Fruit fly (Drosophila melanogaster): ENCODE measurements around the gene NimC1.
A peak's percentile ranks its signal among the peaks of the same experiment; 100 is the strongest.

The NimC1 gene

DNA sequence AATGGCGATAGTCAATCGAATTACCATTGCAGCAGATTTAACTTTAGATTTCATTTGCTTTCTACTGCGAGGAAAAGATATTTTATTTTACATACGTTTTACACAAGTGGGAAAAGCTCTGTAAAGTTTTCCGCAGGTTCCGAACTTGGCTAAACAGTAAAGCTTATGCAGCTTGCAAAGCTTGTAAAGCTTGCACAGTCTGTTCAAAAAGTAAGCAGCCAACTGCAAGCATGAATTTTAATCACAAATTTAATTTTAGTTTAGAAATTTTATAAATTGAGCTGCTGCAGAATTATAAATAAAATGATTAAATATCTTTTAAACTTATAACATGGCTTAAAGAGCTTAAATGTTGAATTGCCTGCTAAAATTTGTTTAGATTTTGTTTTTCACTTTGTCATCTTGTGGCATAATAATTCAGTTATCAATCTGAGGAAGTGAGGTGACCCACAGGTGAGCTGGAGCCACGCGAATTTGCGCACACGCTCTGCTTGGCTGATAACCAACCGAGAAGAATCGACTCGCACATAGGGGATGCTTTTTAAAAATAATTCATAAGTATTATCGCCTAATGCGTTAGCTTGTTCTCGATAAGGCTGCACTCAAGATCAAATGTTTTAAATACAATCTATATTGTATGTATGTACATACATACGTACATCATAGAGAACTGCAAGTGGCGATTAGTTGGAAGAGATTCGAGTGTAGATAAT lies 35.2 kb upstream of the NimC1 start:
- TF ChIP-seq noc (tag; optimal IDR thresholded peaks at IDR 0.05): peak; percentile 84

DNA sequence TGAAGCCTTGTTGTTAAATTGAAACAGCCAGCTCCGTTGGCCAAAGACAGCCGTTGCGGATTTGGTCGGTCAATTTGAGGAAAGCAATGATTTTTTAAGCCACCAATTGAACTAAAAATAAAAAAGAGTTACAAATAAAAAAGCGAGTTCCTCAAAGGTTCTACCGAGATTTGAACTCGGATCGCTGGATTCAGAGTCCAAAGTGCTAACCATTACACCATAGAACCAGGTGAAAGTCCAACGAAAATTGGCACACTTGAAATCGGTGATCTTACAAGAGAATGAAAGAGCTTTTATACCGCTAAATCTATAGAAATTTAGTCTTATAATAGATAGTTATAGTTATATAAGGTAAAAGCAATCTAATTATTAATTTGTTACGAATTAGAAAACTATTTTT lies 33.8 kb upstream of the NimC1 start:
- TF ChIP-seq noc (tag; optimal IDR thresholded peaks at IDR 0.05): no peak

DNA sequence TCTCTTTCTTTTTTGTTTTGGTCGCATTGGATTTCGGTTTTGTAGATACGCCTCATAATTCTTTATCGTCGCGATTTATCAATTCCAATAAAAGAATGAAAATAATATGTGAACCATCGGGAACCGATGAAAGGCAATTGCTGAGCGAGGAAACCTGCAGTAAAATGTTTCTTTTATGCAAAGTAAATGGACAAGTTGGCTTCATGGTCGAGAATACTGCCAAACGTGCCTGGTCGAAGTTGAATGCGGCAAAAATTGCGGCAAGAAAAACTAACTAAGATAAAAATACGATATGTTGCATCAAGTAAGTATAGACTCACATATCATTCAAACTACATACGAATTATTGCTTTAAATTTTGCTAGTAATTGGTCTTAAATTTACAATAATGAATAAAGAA lies 31.2 kb upstream of the NimC1 start, which contains the start of gene CG42692:
TSS of gene CG42692 (plus strand) at position 301 of the 400 bp plus-strand sequence.
- TF ChIP-seq noc (tag; optimal IDR thresholded peaks at IDR 0.05): no peak

DNA sequence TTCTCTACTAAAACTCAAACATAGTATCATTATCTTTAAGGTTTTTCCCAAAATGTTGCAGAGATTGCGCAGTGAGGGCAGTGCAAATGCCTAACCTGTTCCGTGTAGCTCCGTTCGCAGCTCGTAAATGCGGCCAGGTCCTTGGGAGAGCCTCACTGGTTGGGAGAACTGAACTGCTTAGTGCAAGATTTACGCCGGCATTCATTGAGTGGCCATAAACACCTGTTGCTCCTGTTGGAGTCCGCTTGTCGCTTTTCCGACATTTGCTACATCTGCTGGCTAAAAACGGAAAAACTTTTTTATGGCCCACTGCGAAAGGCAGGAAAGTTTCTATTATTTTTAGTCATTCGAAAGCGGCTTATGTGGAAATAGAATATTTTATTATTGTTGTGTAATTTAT lies 25.3 kb upstream of the NimC1 start:
- no peak for TF ChIP-seq noc (tag; optimal IDR thresholded peaks at IDR 0.05)

DNA sequence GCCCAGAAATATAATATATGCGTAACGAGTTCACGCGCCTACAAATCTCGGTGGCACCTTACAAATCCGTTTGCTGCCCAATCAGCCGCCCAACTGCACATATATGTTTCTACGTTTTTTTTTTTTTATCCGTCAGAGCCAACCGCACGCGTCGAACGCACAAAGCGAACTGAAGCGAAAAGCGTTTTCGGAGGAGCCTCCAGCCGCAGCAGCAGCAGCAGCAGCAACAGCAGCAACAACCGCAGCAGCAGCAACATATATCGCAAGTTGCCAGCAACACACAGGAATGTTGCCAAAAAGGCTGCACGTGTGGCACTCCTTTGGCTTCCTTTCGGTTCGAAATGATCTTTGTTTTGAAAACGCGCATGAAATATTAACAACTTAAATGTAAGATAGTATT lies 24.5 kb upstream of the NimC1 start, which contains the start of gene rk:
TSS of gene rk (minus strand) at position 171 of the 400 bp plus-strand sequence.
- no peak for TF ChIP-seq noc (tag; optimal IDR thresholded peaks at IDR 0.05)

DNA sequence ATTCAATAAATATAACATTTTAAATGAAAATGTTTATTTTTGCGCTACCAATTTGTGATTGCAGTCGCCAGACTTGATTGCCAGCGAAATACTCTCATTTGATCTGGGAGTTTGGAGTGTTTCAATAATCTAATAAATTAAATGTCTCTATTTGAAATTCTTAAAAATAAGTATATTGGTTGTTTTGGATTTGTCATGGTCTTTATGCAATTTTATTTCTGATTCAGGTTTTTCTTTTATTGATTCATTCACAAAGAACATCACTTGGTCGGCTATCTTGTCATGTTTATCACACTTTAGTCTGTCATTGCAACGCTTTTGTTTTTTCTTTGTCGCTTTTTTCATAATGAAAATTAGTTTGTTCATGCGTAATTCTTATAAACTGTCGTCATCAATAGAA lies 22.4 kb upstream of the NimC1 start:
- no peak for TF ChIP-seq noc (tag; optimal IDR thresholded peaks at IDR 0.05)

DNA sequence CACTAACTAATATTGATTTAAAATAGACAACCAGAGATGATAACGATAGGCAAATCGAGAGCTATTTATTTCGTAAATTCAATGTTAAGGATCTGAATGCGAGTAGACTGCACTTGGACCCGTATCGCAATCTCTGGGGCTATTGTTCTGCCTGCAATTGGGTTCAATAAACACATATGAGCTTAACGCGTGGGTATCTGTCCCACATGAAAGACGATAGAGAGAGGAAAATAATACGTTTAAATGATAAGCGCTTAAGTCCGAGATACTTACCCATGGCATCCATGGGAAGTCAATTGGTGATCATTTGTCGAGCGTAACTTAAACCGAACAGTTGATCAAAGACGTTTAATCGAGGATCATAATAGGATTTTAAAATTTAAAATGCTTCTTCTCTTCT lies 3.3 kb upstream of the NimC1 start, which contains the start of gene NimC2:
TSS of gene NimC2 (plus strand) at position 301 of the 400 bp plus-strand sequence.
- TF ChIP-seq noc (tag; optimal IDR thresholded peaks at IDR 0.05): no peak

DNA sequence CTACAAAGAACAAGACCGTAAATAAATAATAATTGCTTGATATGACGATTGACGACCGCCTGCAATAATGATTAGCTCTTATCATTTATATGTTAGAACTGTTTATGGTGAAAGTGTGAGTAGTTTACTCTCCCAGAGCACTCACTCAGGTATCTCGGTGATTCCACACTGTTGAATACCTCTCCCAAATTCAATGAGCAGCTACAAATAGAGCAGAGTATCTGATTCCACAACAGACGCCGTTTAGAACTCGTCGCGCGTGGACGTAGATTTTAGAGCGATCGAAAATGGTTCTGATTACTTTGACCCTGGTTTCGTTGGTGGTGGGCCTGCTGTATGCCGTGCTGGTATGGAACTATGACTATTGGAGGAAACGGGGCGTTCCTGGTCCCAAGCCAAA lies 504 bp upstream of the NimC1 start, which contains the start of gene Cyp28a5:
TSS of gene Cyp28a5 (plus strand) at position 230 of the 400 bp plus-strand sequence.
- peak; percentile 28 for TF ChIP-seq noc (tag; optimal IDR thresholded peaks at IDR 0.05)

DNA sequence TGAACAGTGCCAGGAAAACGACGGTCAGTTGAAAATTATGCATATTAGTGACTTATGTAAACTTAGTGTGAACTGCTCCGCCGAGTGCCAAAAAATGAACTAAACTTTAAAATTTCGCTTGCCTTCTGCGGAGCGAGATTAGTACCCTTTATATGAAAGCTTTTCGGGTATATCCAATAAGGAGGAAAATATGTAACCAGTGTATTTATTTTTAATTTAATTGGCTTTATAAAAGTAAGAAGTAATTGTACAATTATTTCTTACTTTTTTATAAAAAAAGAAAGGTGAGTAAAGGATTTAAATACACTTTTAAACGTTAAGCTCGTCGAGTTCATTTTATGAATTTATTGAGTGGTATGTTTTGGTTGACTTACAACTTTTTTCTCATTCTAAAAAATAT lies 3.7 kb downstream of the NimC1 start, which contains the start of gene He:
TSS of gene He (minus strand) at position 101 of the 400 bp plus-strand sequence.
- no peak for TF ChIP-seq noc (tag; optimal IDR thresholded peaks at IDR 0.05)

DNA sequence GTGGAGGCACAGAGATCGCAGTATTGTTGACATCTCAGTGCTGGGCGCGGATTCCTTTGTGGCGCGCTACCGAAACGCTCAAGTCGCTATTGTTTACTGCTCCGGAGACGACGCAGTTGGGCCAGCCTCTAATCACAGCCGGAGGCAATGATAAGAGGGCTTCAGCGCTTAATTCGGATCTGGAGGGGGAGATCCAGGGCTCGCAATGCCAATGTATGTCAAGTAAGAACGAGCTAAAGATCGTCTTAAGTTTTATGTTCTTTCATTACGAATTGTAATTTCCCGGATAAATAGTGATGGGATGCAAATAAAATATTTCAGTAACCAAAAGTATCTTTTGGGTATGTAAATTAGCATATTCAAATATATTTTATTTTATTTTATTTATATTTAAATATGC lies 6.7 kb downstream of the NimC1 start, which contains the start of the genes NimB4 and NimB5:
TSS of gene NimB4 (minus strand) at position 101 of the 400 bp plus-strand sequence.
TSS of gene NimB5 (plus strand) at position 302 of the 400 bp plus-strand sequence.
- no peak for TF ChIP-seq noc (tag; optimal IDR thresholded peaks at IDR 0.05)

DNA sequence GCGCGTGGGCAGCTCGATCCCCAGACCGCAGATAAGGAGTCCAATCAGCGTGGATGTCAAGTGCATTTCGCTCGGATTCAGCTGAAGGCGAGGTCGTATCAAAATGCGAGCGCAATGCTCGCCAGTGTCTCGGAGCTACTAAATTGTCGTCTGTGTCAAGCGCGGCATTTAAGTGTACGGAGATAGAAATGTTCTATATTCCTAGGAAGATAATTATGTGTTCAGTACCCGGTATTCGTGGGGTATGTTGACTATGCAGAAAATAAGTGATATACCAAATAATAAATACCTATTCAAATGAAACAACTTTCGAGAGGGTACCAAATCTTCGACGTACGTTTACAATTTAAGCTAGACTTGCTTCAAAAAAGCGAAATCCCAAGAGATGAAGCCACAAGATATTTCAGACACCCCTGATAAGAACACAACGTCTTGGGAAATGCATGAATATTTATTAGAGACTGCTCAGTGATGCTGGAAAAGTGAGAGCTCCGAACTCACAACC lies 8.7 kb downstream of the NimC1 start, which contains the start of gene NimB3:
TSS of gene NimB3 (minus strand) at position 140 of the 505 bp plus-strand sequence.
- TF ChIP-seq noc (tag; optimal IDR thresholded peaks at IDR 0.05): no peak

DNA sequence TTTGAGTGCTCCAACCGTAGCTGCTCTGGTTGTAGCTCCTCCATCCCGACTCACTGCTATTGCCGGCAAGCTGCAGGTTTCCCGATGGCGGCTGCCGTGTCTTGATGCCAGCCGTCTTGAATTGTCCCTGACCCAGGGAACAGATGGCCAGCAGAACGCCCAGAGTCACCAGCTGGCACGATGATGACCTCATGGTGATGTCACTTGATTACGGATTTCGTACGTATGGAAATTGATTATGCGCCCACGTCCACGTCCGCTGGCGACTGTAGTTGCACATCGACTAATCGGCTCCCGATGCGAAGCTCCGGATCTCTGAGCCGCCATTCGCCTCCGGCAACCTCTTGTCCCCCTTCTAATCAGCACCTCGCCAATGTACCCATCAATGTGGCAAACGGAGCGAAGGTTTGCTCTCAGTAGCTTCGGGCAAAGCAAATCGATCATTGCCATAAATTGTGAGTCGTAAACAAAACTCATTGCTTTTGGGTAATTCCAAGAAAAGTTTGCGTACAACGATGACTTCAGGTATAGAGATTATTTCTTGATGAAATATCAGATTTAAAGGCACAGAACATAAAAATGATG lies 9.7 kb downstream of the NimC1 start, which contains the start of gene NimB2:
TSS of gene NimB2 (minus strand) at position 287 of the 585 bp plus-strand sequence.
- peak; percentile 4 for TF ChIP-seq noc (tag; optimal IDR thresholded peaks at IDR 0.05)

DNA sequence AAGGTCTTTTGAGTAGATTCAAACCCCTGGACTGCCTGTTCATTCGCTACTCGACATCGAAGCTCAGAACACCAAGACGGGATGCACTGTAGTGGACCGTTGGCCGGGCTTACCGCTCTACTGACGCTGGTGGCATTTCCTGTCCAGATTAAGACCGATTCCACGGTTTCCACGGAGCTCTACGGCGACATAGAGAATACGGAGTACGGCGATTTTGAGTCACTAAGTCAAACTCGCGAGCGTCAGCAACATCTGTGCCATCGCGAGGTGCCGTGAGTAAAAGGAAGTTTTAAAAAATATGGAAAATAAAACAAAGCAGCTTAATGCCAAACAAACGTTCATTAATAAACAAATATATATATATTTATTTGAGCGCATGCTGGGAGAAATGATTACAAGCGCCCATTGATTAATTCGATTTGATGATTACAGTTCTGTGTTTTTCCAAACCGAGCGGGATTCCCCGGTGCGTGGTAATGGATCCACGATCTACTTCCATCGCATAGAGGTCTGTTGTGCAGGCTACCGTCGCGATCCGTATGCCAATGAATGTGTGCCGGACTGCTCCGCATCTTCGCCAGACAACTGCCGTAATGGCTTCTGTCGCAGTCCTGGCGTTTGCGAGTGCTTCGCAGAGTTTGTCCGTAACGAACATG lies 13.0 kb downstream of the NimC1 start, which contains the start of gene NimB1:
TSS of gene NimB1 (plus strand) at position 41 of the 656 bp plus-strand sequence.
- no peak for TF ChIP-seq noc (tag; optimal IDR thresholded peaks at IDR 0.05)

DNA sequence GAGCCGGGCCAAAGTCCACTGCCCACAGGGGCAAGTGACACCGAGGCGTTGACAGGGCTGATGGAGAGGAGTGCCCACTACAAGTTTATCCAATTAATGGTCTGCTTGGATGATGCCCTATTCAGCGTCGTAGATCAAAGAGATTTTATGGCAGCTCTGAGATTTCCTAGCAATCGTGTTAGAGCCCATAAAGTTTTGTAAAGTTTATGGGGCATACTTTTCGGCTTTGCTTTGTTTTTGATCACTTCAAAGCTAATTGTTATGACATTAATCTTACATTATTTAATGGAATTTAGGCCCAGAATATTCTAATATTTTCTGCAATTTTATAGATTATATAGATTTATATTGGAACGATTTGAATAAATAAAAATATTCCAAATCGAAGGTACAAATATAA lies 16.2 kb downstream of the NimC1 start:
- no peak for TF ChIP-seq noc (tag; optimal IDR thresholded peaks at IDR 0.05)

DNA sequence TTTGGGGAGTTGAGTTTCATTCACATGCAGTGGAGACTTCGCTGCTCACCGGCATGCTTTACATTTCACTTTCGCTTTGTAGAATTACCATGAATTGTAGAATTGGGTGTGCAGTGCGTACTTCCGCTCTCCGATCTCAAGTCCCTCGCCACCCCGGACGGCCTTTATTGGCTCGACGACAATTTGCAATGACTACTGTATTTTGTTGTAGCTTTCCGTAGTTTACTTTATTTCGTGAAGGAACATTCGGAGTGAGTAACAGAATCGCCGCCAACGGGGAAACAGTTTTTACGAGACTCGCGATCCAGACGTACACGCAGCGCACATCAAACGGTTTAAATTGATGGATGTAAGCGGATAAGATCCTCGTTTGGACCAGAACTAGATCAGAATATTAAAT lies 19.3 kb downstream of the NimC1 start, which contains the start of gene NimA:
TSS of gene NimA (plus strand) at position 301 of the 400 bp plus-strand sequence.
- TF ChIP-seq noc (tag; optimal IDR thresholded peaks at IDR 0.05): no peak

DNA sequence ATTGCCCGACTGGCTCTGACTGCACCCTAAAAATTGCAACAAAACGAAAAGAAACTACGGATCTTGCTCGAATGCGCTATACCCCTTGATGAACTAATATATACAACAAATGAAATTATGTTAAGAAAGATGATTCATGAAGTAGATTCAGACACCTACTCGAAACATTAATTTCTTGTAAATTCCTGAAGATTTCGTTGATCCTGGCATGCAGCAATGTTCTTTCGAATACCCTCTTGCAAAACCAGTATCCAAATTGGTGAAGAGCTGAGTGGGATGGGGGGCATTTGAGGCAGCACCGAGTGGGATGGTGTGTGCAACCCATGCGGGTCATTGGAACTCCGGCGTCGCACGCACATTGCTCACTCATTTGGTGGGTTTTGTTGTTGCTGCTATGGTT lies 20.8 kb downstream of the NimC1 start:
- no peak for TF ChIP-seq noc (tag; optimal IDR thresholded peaks at IDR 0.05)
